Fruit fly (Drosophila melanogaster) whole organism: ENCODE data around the gene CG7907.

Experiments used
- CG8478 ChIP-seq: fragments of >200 bp; optimal IDR thresholded peaks from 2 replicates; lab custom pipeline; 2018; ENCODE audit warnings: inconsistent platforms
- Dll ChIP-seq: fragments of >200 bp; optimal IDR thresholded peaks from 2 replicates; lab custom pipeline; 2017
- pan ChIP-seq: fragments of >200 bp; optimal IDR thresholded peaks from 2 replicates; lab custom pipeline; 2017
- psq ChIP-seq: fragments of >200 bp; optimal IDR thresholded peaks from 2 replicates; lab custom pipeline; 2017
- usp ChIP-seq: fragments of >200 bp; optimal IDR thresholded peaks from 2 replicates; lab custom pipeline; 2017; ENCODE audit warnings: missing biosample characterization, missing genetic modification characterization, mixed read lengths

DNA sequence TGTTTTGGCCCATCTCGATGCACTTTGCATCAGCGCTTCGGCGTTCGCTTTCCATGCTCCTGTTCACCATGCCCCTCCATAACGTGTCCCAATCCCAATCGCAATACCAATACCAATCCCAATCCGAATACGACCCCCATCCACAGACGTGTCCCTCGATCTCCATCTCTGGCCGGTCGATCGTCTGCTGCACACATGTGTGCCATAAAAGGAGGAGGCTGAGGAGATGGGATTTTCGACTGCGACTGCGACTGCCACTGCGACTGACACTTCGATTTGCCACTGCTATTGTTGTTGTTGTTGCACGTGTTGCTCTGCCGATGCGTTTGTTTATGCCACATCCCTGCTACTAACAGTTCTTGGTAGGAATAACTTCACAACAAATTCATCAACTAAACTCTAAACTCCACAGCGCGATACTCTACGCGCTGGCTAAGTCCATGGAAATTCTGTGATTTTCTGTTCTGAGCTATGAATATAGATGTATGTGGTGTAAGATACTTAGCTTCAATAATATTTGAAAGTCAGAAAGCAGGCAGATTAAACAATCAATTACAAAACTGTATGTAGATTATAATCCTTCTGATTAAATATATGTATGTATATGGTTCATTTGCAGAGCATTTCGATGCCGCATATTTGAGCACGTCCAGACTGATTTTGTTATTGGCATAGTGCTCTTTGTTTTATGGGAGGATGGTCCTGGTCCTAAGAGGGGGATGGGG lies 10.4 kb upstream of the CG7907 start:
- TF ChIP-seq Dll = no peak
- TF ChIP-seq pan = no peak
- no peak for TF ChIP-seq CG8478 (lab: Kevin White, UChicago)
- TF ChIP-seq psq (lab: Kevin White, UChicago) = no peak
- no peak for TF ChIP-seq usp (GFP tag; lab: Kevin White, UChicago)
